Fruit fly (Drosophila melanogaster) S2 (cell line): ENCODE data around the gene CG15544.

Experiments
- CG8478 ChIP-seq: fragments of >200 bp; optimal IDR thresholded peaks from 2 replicates; lab custom pipeline; 2018
- CTCF ChIP-seq, 2 experiments: fragments of >200 bp; optimal IDR thresholded peaks; 2 replicates each; lab custom pipeline; 2018

DNA sequence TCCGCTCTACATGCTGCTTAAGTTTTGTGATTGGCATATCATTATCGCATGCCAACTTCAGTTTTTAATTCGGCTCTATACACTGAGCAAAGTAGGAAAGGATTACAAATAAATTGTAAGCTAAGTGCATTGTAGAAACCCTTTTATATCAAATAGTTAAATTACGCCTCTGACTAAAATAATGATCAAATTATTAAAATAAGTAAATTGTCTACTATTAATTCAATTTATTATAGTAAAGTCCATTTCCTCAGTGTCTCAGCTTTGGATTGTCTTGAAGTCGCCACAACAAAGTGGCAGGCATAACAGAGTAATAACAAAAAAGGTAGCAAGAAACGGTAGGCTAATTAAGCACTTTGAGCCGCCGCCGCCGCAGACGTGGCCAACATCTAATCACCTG lies 34.9 kb downstream of the CG15544 start:
- no peak for TF ChIP-seq CG8478 (lab: Kevin White, UChicago)
- TF ChIP-seq CTCF (optimal IDR thresholded peaks at IDR 0.05; lab: Kevin White, UChicago), result no peak
